Fruit fly (Drosophila melanogaster) whole organism, embryonic: Measurements from ENCODE around the gene Rab26.

ENCODE experiments used
- Adf1 ChIP-seq: fragments of 200-800 bp; sonication (Bioruptor generic); IDR thresholded peaks from 2 replicates; pipeline ENCODE4 v1.3.6; 2022; ENCODE audit warnings: missing biosample characterization, missing genetic modification characterization
- Aef1 ChIP-seq: fragments of 200-800 bp; sonication (Bioruptor generic); IDR thresholded peaks from 3 replicates; pipeline ENCODE4 v1.3.6; 2022; ENCODE audit warnings: missing biosample characterization, missing genetic modification characterization
- Atf-2 ChIP-seq: fragments of 200-800 bp; sonication (Bioruptor generic); optimal IDR thresholded peaks from 2 replicates; lab custom pipeline; 2016; ENCODE audit warnings: missing biosample characterization, missing genetic modification characterization
- CG12071 ChIP-seq: fragments of 200-800 bp; sonication (Bioruptor generic); optimal IDR thresholded peaks from 3 replicates; lab custom pipeline; 2018; ENCODE audit warnings: missing biosample characterization, mild to moderate bottlenecking, missing genetic modification characterization
- CG14014 ChIP-seq: fragments of 200-800 bp; sonication (Bioruptor generic); IDR thresholded peaks from 2 replicates; pipeline ENCODE4 v1.3.6; 2022; ENCODE audit warnings: missing biosample characterization, missing genetic modification characterization
- CG14965 ChIP-seq: fragments of 200-800 bp; sonication (Bioruptor generic); optimal IDR thresholded peaks from 2 replicates; lab custom pipeline; 2016; ENCODE audit warnings: missing biosample characterization, missing genetic modification characterization, borderline replicate concordance
- CG15514 ChIP-seq: fragments of 200-800 bp; sonication (Bioruptor generic); optimal IDR thresholded peaks from 3 replicates; lab custom pipeline; 2017; ENCODE audit warnings: missing biosample characterization, missing genetic modification characterization, mild to moderate bottlenecking, moderate library complexity, missing genetic modification reagents
- CG18011 ChIP-seq: fragments of 200-800 bp; sonication (Bioruptor generic); optimal IDR thresholded peaks from 2 replicates; lab custom pipeline; 2017; ENCODE audit warnings: missing biosample characterization, missing genetic modification characterization, mild to moderate bottlenecking, moderate library complexity, missing genotype
- CG32532 ChIP-seq: fragments of 200-800 bp; sonication (Bioruptor generic); IDR thresholded peaks from 2 replicates; pipeline ENCODE4 v1.3.6; 2022; ENCODE audit warnings: missing biosample characterization, missing genetic modification characterization
- CG32767 ChIP-seq: fragments of 200-800 bp; sonication (Bioruptor generic); IDR thresholded peaks from 2 replicates; pipeline ENCODE4 v1.3.6; 2022; ENCODE audit warnings: missing biosample characterization, missing genetic modification characterization
- CG34224 ChIP-seq: fragments of 200-800 bp; sonication (Bioruptor generic); IDR thresholded peaks from 3 replicates; pipeline ENCODE4 v1.3.6; 2022; ENCODE audit warnings: missing biosample characterization, missing genetic modification characterization; ENCODE audit not compliant: partially characterized antibody
- CG3726 ChIP-seq: fragments of 200-800 bp; sonication (Bioruptor generic); IDR thresholded peaks from 3 replicates; pipeline ENCODE4, ENCODE4 v1.3.6; 2022; ENCODE audit warnings: missing biosample characterization, missing genetic modification characterization
- CG42726 ChIP-seq: fragments of 200-800 bp; sonication (Bioruptor generic); IDR thresholded peaks from 2 replicates; pipeline ENCODE4 v1.3.6; 2022; ENCODE audit warnings: missing biosample characterization, missing genetic modification characterization; ENCODE audit not compliant: partially characterized antibody
- CG4424 ChIP-seq: fragments of 200-800 bp; sonication (Bioruptor generic); optimal IDR thresholded peaks from 3 replicates; lab custom pipeline; 2016; ENCODE audit warnings: missing biosample characterization, missing genetic modification characterization
- CG4617 ChIP-seq: fragments of 200-800 bp; sonication (Bioruptor generic); optimal IDR thresholded peaks from 3 replicates; lab custom pipeline; 2016; ENCODE audit warnings: missing biosample characterization, missing genetic modification characterization, borderline replicate concordance
- CG6272 ChIP-seq: fragments of 200-800 bp; sonication (Bioruptor generic); IDR thresholded peaks from 2 replicates; pipeline ENCODE4 v1.3.6; 2022; ENCODE audit warnings: missing biosample characterization, missing genetic modification characterization
- CG6854 ChIP-seq: fragments of 200-800 bp; sonication (Bioruptor generic); optimal IDR thresholded peaks from 3 replicates; lab custom pipeline; 2017; ENCODE audit warnings: missing biosample characterization, mild to moderate bottlenecking, missing genetic modification characterization
- CG7987 ChIP-seq: fragments of 200-800 bp; sonication (Bioruptor generic); optimal IDR thresholded peaks from 2 replicates; lab custom pipeline; 2018; ENCODE audit warnings: missing biosample characterization, mild to moderate bottlenecking, missing genetic modification characterization, moderate library complexity
- CTCF ChIP-seq: fragments of 200-800 bp; sonication (Bioruptor generic); optimal IDR thresholded peaks from 2 replicates; lab custom pipeline; 2017; ENCODE audit warnings: missing biosample characterization, mild to moderate bottlenecking, missing genetic modification characterization, moderate library complexity
- CoRest ChIP-seq: fragments of 200-800 bp; sonication (Bioruptor generic); optimal IDR thresholded peaks from 3 replicates; lab custom pipeline; 2018; ENCODE audit warnings: missing biosample characterization, mild to moderate bottlenecking, missing genetic modification characterization, moderate library complexity
- Deaf1 ChIP-seq: fragments of 200-800 bp; optimal IDR thresholded peaks from 3 replicates; lab custom pipeline; 2019; ENCODE audit warnings: missing biosample characterization, mild to moderate bottlenecking, missing genetic modification characterization, moderate library complexity
- Doc3 ChIP-seq: fragments of 200-800 bp; sonication (Bioruptor generic); IDR thresholded peaks from 3 replicates; pipeline ENCODE4 v1.3.6; 2022; ENCODE audit warnings: missing biosample characterization, missing genetic modification characterization; ENCODE audit not compliant: partially characterized antibody
- GATAe ChIP-seq: fragments of 200-800 bp; sonication (Bioruptor generic); conservative IDR thresholded peaks from 2 replicates; pipeline ENCODE4 v1.3.6; 2022; ENCODE audit warnings: missing biosample characterization, missing genetic modification characterization
- Gsc ChIP-seq: fragments of 200-800 bp; sonication (Bioruptor generic); IDR thresholded peaks from 2 replicates; pipeline ENCODE4 v1.3.6; 2022; ENCODE audit warnings: missing biosample characterization, missing genetic modification characterization
- HLH3B ChIP-seq: fragments of 200-800 bp; sonication (Bioruptor generic); IDR thresholded peaks from 2 replicates; pipeline ENCODE4 v1.3.6; 2022; ENCODE audit warnings: missing biosample characterization, missing genetic modification characterization
- Hand ChIP-seq: fragments of 200-800 bp; sonication (Bioruptor generic); optimal IDR thresholded peaks from 2 replicates; lab custom pipeline; 2017; ENCODE audit warnings: mild to moderate bottlenecking, missing biosample characterization, missing genetic modification reagents, missing genetic modification characterization
- NC2β ChIP-seq: fragments of 200-800 bp; sonication (Bioruptor generic); optimal IDR thresholded peaks from 2 replicates; lab custom pipeline; 2016; ENCODE audit warnings: missing biosample characterization, missing genetic modification characterization
- Nf-YB ChIP-seq: fragments of 200-800 bp; sonication (Bioruptor generic); optimal IDR thresholded peaks from 3 replicates; lab custom pipeline; 2019; ENCODE audit warnings: missing biosample characterization, mild to moderate bottlenecking, missing genetic modification characterization, moderate library complexity
- Ssrp ChIP-seq: fragments of 200-800 bp; sonication (Bioruptor generic); optimal IDR thresholded peaks from 2 replicates; lab custom pipeline; 2018; ENCODE audit warnings: missing biosample characterization, mild to moderate bottlenecking, missing genetic modification characterization, moderate library complexity
- Trl ChIP-seq, 3 experiments: fragments of >200 bp in 2 of 3; fragments of 200-800 bp in 1 of 3; sonication (Bioruptor generic) in 1 of 3; optimal IDR thresholded peaks; 2 replicates in 1 of 3; 3 replicates in 2 of 3; lab custom pipeline; 2016 to 2017; ENCODE audit warnings: missing biosample characterization in 1 of 3, missing genetic modification characterization in 1 of 3
- ara ChIP-seq: fragments of 200-800 bp; sonication (Bioruptor generic); IDR thresholded peaks from 2 replicates; pipeline ENCODE4 v1.3.6; 2022; ENCODE audit warnings: missing biosample characterization, missing genetic modification characterization
- ase ChIP-seq: fragments of 200-800 bp; sonication (Bioruptor generic); IDR thresholded peaks from 3 replicates; pipeline ENCODE4 v1.3.6; 2022; ENCODE audit warnings: missing biosample characterization, missing genetic modification characterization
- bab2 ChIP-seq: fragments of 200-800 bp; sonication (Bioruptor generic); optimal IDR thresholded peaks from 2 replicates; lab custom pipeline; 2016; ENCODE audit warnings: missing biosample characterization, missing genetic modification characterization
- cad ChIP-seq: fragments of >200 bp; optimal IDR thresholded peaks from 2 replicates; lab custom pipeline; 2017; ENCODE audit warnings: missing biosample characterization, missing genetic modification characterization
- da ChIP-seq: fragments of 200-800 bp; sonication (Bioruptor generic); optimal IDR thresholded peaks from 2 replicates; lab custom pipeline; 2016; ENCODE audit warnings: missing biosample characterization, missing genetic modification characterization
- dpn ChIP-seq, 2 experiments: fragments of 200-800 bp; sonication (Bioruptor generic); optimal IDR thresholded peaks; 3 replicates each; lab custom pipeline; 2016; ENCODE audit warnings: missing biosample characterization in 2 of 2, missing genetic modification characterization in 2 of 2
- gce ChIP-seq: fragments of 200-800 bp; sonication (Bioruptor generic); IDR thresholded peaks from 3 replicates; pipeline ENCODE4 v1.3.6; 2022; ENCODE audit warnings: missing biosample characterization, missing genetic modification characterization
- jigr1 ChIP-seq: fragments of 200-800 bp; sonication (Bioruptor generic); IDR thresholded peaks from 3 replicates; pipeline ENCODE4 v1.3.6; 2022; ENCODE audit warnings: missing biosample characterization, missing genetic modification characterization
- jing ChIP-seq: fragments of 200-800 bp; sonication (Bioruptor generic); optimal IDR thresholded peaks from 2 replicates; lab custom pipeline; 2018; ENCODE audit warnings: missing biosample characterization, mild to moderate bottlenecking, missing genetic modification characterization
- mirr ChIP-seq: fragments of 200-800 bp; sonication (Bioruptor generic); optimal IDR thresholded peaks from 3 replicates; lab custom pipeline; 2018; ENCODE audit warnings: missing biosample characterization, mild to moderate bottlenecking, missing genetic modification characterization
- mld ChIP-seq: fragments of 200-800 bp; sonication (Bioruptor generic); IDR thresholded peaks from 3 replicates; pipeline ENCODE4 v1.3.6; 2022; ENCODE audit warnings: missing biosample characterization, missing genetic modification characterization; ENCODE audit not compliant: partially characterized antibody
- org-1 ChIP-seq: fragments of 200-800 bp; sonication (Bioruptor generic); optimal IDR thresholded peaks from 2 replicates; lab custom pipeline; 2017; ENCODE audit warnings: missing biosample characterization, missing genetic modification characterization
- pb ChIP-seq: fragments of 200-800 bp; sonication (Bioruptor generic); optimal IDR thresholded peaks from 3 replicates; lab custom pipeline; 2016; ENCODE audit warnings: missing biosample characterization, missing genetic modification characterization
- stc ChIP-seq: fragments of 200-800 bp; sonication (Bioruptor generic); IDR thresholded peaks from 2 replicates; pipeline ENCODE4 v1.3.6; 2022; ENCODE audit warnings: missing biosample characterization, missing genetic modification characterization
- tgo ChIP-seq: fragments of 200-800 bp; sonication (Bioruptor generic); IDR thresholded peaks from 3 replicates; pipeline ENCODE4 v1.3.6; 2022; ENCODE audit warnings: missing biosample characterization, missing genetic modification characterization
- twi ChIP-seq: fragments of 200-800 bp; optimal IDR thresholded peaks from 2 replicates; lab custom pipeline; 2019; ENCODE audit warnings: missing biosample characterization, mild to moderate bottlenecking, missing genetic modification characterization, moderate library complexity
- unc-4 ChIP-seq: fragments of 200-800 bp; sonication (Bioruptor generic); IDR thresholded peaks from 2 replicates; pipeline ENCODE4 v1.3.6; 2022; ENCODE audit warnings: missing biosample characterization, missing genetic modification characterization; ENCODE audit not compliant: partially characterized antibody
- unpg ChIP-seq: fragments of 200-800 bp; sonication (Bioruptor generic); optimal IDR thresholded peaks from 3 replicates; lab custom pipeline; 2018; ENCODE audit warnings: missing biosample characterization, mild to moderate bottlenecking, missing genetic modification characterization, moderate library complexity
- wek ChIP-seq: fragments of 200-800 bp; sonication (Bioruptor generic); optimal IDR thresholded peaks from 3 replicates; lab custom pipeline; 2018; ENCODE audit warnings: missing biosample characterization, mild to moderate bottlenecking, missing genetic modification characterization, moderate library complexity
- yki ChIP-seq: fragments of >200 bp; optimal IDR thresholded peaks from 3 replicates; lab custom pipeline; 2018

Rab26 gene

DNA sequence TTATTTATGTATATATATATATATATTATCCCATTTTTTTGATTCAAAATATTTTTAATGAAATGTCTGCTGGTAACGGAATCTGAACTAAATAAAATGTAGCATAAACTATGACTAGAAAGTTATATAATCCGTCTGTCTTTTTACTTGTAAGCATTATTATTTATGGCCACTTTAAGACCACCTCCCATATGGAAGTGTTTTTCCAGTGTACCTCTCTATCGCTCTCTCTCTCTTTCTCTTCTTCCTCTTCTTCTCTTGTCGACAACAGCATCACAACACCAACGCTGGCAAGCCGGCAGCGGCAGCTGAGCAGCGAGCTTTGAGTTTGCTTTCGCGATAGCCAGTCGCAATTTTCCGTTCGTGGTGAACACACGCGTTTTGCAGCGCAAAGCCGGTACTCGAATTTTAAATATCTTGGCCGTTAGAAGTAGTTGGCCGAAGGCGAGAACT is 63.6 kb downstream of the Rab26 start, which contains the start of gene rgn (continued):
- TF ChIP-seq CG15514 (GFP tag; lab: Kevin White, UChicago) (peak; percentile 56), Atf-2 (GFP tag; lab: Kevin White, UChicago) (peak; percentile 12), CG42726 (GFP tag; lab: Robert Waterston, UW) (peak; percentile 37; the same call in 1 of the 2 replicates), NC2β (GFP tag; lab: Kevin White, UChicago) (no peak), Hand (GFP tag; lab: Kevin White, UChicago) (peak; percentile 80), CG12071 (GFP tag; lab: Kevin White, UChicago) (peak; percentile 53), stc (peak; percentile 71), pb (peak; percentile 60), HLH3B (peak; percentile 47; the same call in 1 of the 2 replicates), unc-4 (GFP tag; lab: Robert Waterston, UW) (no peak), CG6272 (peak; percentile 47; the same call in 1 of the 2 replicates), CG4617 (peak; percentile 30), jigr1 (GFP tag; lab: Robert Waterston, UW) (no peak), CG7987 (GFP tag; lab: Kevin White, UChicago) (peak; percentile 1), yki (lab: Kevin White, UChicago) (no peak), Gsc (GFP tag; lab: Robert Waterston, UW) (no peak), Nf-YB (GFP tag; lab: Kevin White, UChicago) (peak; percentile 56), GATAe (GFP tag; lab: Robert Waterston, UW) (peak; percentile 43; the same call in 1 of the 2 replicates), CG4424 (GFP tag; lab: Kevin White, UChicago) (peak; percentile 71), Aef1 (GFP tag; lab: Robert Waterston, UW) (peak; percentile 82), twi (tag; lab: Kevin White, UChicago) (no peak), wek (GFP tag; lab: Kevin White, UChicago) (no peak), Doc3 (no peak), tgo (peak; percentile 82), dpn (GFP tag; optimal IDR thresholded peaks at IDR 0.05; lab: Kevin White, UChicago) (peak; percentile 65 to 78), CoRest (peak; percentile 84), cad (no peak), Ssrp (peak; percentile 43), da (GFP tag; lab: Kevin White, UChicago) (no peak), Deaf1 (tag; lab: Kevin White, UChicago) (peak; percentile 63), CG14965 (GFP tag; lab: Kevin White, UChicago) (no peak), CG18011 (GFP tag; lab: Kevin White, UChicago) (peak; percentile 62), jing (GFP tag; lab: Kevin White, UChicago) (peak; percentile 42), mld (GFP tag; lab: Robert Waterston, UW) (no peak), ase (peak; percentile 60; the same call in 2 of the 3 replicates), unpg (GFP tag; lab: Kevin White, UChicago) (peak; percentile 78), CG6854 (GFP tag; lab: Kevin White, UChicago) (peak; percentile 80), mirr (GFP tag; lab: Kevin White, UChicago) (peak; percentile 25), CG32532 (GFP tag; lab: Robert Waterston, UW) (peak; percentile 88), CG32767 (peak; percentile 53), CG14014 (GFP tag; lab: Robert Waterston, UW) (peak; percentile 70), CG34224 (GFP tag; lab: Robert Waterston, UW) (no peak; the same call in 2 of the 3 replicates), ara (GFP tag; lab: Robert Waterston, UW) (no peak), Trl (optimal IDR thresholded peaks at IDR 0.05; lab: Kevin White, UChicago) (peak; percentile 36 to 86), Trl (GFP tag; optimal IDR thresholded peaks at IDR 0.05; lab: Kevin White, UChicago) (peak; percentile 57), CTCF (GFP tag; lab: Kevin White, UChicago) (peak; percentile 1), bab2 (GFP tag; lab: Kevin White, UChicago) (peak; percentile 45), Adf1 (GFP tag; lab: Robert Waterston, UW) (peak; percentile 76), org-1 (GFP tag; lab: Kevin White, UChicago) (peak; percentile 66), gce (GFP tag; lab: Robert Waterston, UW) (0 out of 3 replicates have a peak, but pooled peaks have one; percentile 31), CG3726 (0 out of 3 replicates have a peak, but pooled peaks have one; percentile 46)
